Worm (Caenorhabditis elegans): Measurements from ENCODE around the gene dre-1.
A peak's percentile ranks its signal among the peaks of the same experiment; 100 is the strongest.

Gene dre-1

DNA sequence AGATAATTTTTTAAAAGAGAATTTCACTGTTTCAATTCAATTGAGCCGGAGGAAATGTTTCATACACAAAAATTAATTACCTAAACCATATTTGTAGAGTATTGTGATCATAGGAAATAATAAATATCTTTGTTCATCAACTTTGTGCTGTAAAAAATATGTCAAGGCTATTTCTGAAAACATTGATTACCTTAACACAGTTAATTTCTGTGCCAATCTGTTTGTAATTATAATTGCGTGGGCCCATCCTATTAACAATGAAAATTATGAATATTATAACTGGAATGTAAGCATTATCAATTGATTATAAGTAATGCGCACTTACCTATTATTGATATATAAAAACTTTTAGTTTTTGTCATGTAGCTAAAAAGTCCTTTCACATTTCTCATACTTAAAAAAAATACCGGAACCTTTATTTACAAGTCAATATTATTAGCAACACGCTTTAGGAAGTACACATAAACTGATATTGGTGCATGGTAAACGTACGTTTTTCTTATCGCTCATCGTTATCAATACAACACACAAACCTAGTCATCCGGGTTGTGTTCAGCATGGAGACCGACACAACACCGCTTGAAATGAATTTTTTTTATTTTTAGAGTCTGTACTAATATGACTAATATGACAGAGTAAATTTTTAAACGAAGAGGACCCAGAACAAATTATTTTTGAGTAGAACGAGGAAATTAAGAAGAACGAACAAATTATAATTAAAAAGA is 29.3 kb upstream of the dre-1 start, which contains the start of gene fut-2:
TSS of gene fut-2 (minus strand) at position 485 of the 725 bp plus-strand sequence.
- TF ChIP-seq crh-2 (tag; optimal IDR thresholded peaks at IDR 0.05) (peak; percentile 3), aly-2 (tag; optimal IDR thresholded peaks at IDR 0.05) (no peak), fos-1 (tag; optimal IDR thresholded peaks at IDR 0.05) (peak; percentile 98)

DNA sequence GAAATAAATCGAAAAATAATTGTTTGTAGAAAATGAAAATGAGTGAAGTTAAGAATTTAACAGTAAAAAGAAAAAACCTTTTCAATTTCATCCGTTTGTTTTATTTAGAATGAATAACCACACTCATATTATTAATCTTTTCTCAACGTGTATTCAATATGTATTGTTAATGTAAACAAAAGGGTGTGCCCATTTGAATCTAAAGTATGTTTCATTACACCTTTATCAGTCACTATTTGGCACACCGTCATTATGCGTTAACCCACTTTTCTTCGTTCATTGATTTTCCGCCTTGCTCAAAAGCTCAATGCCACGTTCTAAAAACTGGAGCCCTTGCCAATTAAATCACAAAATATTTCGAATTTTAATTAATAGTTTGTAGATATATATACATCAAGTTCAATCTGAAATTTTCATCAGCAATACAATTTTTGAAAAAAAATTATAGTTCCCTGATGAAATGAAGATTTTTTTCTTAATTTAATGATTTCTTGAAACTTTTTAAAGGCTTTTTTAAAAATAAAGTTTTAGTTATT is 19.6 kb upstream of the dre-1 start, which contains the start of gene K04A8.1:
TSS of gene K04A8.1 (plus strand) at position 486 of the 536 bp plus-strand sequence.
- TF ChIP-seq fos-1 (tag; optimal IDR thresholded peaks at IDR 0.05) (peak; percentile 59), crh-2 (tag; optimal IDR thresholded peaks at IDR 0.05) (peak; percentile 15), mdl-1 (tag; optimal IDR thresholded peaks at IDR 0.05) (no peak)

DNA sequence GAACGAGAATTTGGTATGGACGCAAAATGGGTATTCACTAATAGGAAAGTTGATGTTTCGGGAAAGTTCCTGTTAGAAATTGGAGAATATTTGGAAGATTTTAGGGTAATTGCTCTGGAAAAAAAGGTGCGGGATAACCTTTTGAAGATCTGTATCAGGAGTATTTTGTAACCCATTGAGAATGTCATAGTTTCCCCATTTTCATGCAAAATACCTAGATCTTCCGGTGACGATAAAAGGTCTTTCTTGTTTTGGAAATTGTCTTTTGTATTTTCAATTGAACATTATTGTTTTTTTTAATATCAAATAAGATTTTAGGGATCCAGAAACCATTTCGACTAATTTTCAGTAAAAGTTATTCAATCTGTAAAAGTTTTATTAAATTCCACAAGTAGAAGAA is 15.3 kb upstream of the dre-1 start, which contains the start of gene spp-19:
TSS of gene spp-19 (minus strand) at position 101 of the 400 bp plus-strand sequence.
- TF ChIP-seq zag-1 (tag; optimal IDR thresholded peaks at IDR 0.05) = no peak
- TF ChIP-seq sma-9 (GFP tag; optimal IDR thresholded peaks at IDR 0.05) = no peak
- no peak for TF ChIP-seq sma-9 (tag; optimal IDR thresholded peaks at IDR 0.05)

DNA sequence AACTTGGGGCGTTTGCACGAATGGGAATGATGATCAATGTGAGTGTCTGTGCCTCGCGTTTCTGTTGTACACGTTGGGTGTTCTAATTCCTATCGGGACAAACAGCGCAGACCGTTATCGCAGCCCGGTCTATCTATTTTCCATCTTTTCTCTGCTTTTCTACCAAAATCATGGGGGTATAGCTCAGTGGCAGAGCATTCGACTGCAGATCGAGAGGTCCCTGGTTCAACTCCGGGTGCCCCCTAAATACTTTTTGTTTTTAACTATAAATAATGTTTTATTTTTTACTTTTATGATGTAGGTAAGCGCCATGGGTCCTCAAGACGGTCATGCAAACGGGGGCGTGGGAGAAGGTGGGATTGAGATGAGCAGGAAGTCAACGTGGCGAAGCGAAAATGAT is 13.3 kb upstream of the dre-1 start:
- TF ChIP-seq sma-9 (GFP tag; optimal IDR thresholded peaks at IDR 0.05) (peak; percentile 4), sma-9 (tag; optimal IDR thresholded peaks at IDR 0.05) (no peak), nhr-21 (tag; optimal IDR thresholded peaks at IDR 0.05) (no peak), unc-55 (GFP tag; optimal IDR thresholded peaks at IDR 0.05) (no peak), gmeb-1 (tag; optimal IDR thresholded peaks at IDR 0.05) (no peak), elt-3 (tag; optimal IDR thresholded peaks at IDR 0.05) (no peak), ama-1 (optimal IDR thresholded peaks at IDR 0.05) (no peak), sma-3 (GFP tag; optimal IDR thresholded peaks at IDR 0.05) (peak; percentile 7), ZK546.5 (tag; optimal IDR thresholded peaks at IDR 0.05) (no peak), C34F6.9 (tag; optimal IDR thresholded peaks at IDR 0.05) (no peak), egl-27 (tag; optimal IDR thresholded peaks at IDR 0.05) (no peak)

DNA sequence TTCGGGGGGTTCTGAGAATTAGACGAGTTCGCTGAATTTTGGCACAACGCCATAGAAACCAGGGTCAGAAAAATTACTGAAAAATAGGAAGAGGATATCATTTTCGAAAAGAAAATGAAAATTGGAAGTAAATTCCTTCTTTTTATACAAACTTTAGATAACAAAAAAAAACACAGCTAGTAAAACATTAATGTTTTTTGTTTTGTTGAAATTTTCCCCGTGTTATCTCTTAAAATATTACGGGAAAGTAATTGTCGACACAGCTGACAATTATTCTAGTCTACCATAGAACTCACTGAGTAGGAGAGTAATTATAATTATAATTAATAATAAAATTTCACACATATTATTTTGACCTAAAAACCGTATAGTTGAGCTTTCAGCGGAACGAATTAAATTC is 12.8 kb upstream of the dre-1 start, which contains the start of gene spp-26:
TSS of gene spp-26 (minus strand) at position 101 of the 400 bp plus-strand sequence.
- TF ChIP-seq nhr-25 (tag; optimal IDR thresholded peaks at IDR 0.05) = no peak
- TF ChIP-seq alr-1 (tag; optimal IDR thresholded peaks at IDR 0.05) = no peak
- TF ChIP-seq nhr-77 (tag; optimal IDR thresholded peaks at IDR 0.05) = no peak
- TF ChIP-seq ceh-82 (tag; optimal IDR thresholded peaks at IDR 0.05) = no peak
- no peak for TF ChIP-seq ama-1 (optimal IDR thresholded peaks at IDR 0.05)
- no peak for TF ChIP-seq unc-55 (GFP tag; optimal IDR thresholded peaks at IDR 0.05)
- TF ChIP-seq nhr-21 (tag; optimal IDR thresholded peaks at IDR 0.05) = no peak
- no peak for TF ChIP-seq nhr-23 (tag; optimal IDR thresholded peaks at IDR 0.05)
- no peak for TF ChIP-seq elt-3 (tag; optimal IDR thresholded peaks at IDR 0.05)
- no peak for TF ChIP-seq lin-13 (GFP tag; optimal IDR thresholded peaks at IDR 0.05)
- TF ChIP-seq lin-11 (tag; optimal IDR thresholded peaks at IDR 0.05) = no peak
- TF ChIP-seq peb-1 (tag; optimal IDR thresholded peaks at IDR 0.05) = no peak
- no peak for TF ChIP-seq crh-2 (tag; optimal IDR thresholded peaks at IDR 0.05)

DNA sequence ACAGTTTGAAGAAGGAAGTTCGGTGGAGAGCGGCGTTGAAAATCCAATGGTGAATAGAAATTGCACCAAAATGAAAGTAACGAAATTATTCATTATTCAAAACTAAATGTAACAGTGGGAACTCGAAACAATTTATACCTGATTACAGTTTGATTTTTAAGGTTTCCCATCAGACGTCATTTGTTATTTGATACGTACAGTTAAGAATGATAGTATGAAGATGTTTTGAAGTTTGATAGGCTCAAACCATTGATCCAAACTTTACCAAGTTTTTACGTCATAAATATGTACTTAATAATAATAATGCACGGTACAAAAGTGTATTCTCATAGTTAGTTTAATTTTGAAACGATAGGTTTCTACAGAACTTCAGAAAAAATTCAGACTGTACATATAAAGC is 11.8 kb upstream of the dre-1 start, which contains the start of gene spp-20:
TSS of gene spp-20 (minus strand) at position 101 of the 400 bp plus-strand sequence.
- TF ChIP-seq crh-2 (tag; optimal IDR thresholded peaks at IDR 0.05) (no peak), ceh-16 (tag; optimal IDR thresholded peaks at IDR 0.05) (no peak), elt-3 (tag; optimal IDR thresholded peaks at IDR 0.05) (no peak)

DNA sequence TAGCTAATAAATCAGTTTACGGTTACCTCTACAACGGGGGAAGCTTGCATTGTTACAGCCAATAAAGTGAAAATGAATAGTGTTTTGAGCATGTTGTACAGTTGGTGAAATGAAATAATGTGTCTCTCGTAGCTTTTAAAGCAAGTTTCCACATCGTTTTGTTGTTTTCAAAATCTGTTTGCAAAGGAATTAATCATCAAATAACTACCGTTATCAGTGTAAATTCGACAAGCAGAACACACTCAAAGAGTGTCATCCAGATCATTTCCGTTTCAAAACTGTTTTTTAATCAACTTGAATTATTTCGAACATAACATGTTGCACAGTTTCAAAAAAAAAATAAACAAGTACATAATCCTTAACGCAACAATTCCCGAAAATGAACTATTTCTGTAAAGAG is 10.7 kb upstream of the dre-1 start, which contains the start of gene spp-27:
TSS of gene spp-27 (minus strand) at position 101 of the 400 bp plus-strand sequence.
- TF ChIP-seq F13H6.1 (tag; optimal IDR thresholded peaks at IDR 0.05) (no peak), ztf-4 (tag; optimal IDR thresholded peaks at IDR 0.05) (no peak)

DNA sequence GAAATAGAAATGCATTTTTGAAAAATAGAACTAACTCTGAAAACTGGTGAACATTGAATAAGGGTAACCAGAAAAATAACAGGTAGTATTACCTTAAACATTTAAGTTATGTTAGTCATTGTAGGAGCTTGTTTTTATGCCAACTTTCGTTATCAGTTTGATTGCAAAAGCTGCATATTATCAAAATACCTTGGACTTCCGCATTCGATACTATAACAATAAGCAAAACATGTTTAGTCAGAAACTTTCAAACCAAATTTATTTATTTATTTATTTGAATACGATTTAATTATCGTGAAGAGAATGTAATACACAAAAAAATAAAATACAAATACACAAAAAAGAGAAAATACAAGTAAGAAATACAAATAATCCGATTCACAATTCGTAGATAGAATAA is 8.0 kb upstream of the dre-1 start, which contains the start of gene K04A8.19:
TSS of gene K04A8.19 (minus strand) at position 101 of the 400 bp plus-strand sequence.
- TF ChIP-seq mbf-1 (tag; optimal IDR thresholded peaks at IDR 0.05) = no peak
- no peak for TF ChIP-seq elt-3 (tag; optimal IDR thresholded peaks at IDR 0.05)
- TF ChIP-seq unc-39 (tag; optimal IDR thresholded peaks at IDR 0.05) = no peak
- TF ChIP-seq unc-55 (GFP tag; optimal IDR thresholded peaks at IDR 0.05) = no peak
- TF ChIP-seq nhr-12 (tag; optimal IDR thresholded peaks at IDR 0.05) = no peak
- TF ChIP-seq elt-1 (tag; optimal IDR thresholded peaks at IDR 0.05) = no peak
- TF ChIP-seq crh-2 (tag; optimal IDR thresholded peaks at IDR 0.05) = no peak
- no peak for TF ChIP-seq gmeb-1 (tag; optimal IDR thresholded peaks at IDR 0.05)
- no peak for TF ChIP-seq lin-39 (tag; optimal IDR thresholded peaks at IDR 0.05)
- TF ChIP-seq unc-62 (GFP tag; optimal IDR thresholded peaks at IDR 0.05) = no peak
- TF ChIP-seq mab-5 (tag; optimal IDR thresholded peaks at IDR 0.05) = no peak
- no peak for TF ChIP-seq peb-1 (tag; optimal IDR thresholded peaks at IDR 0.05)
- TF ChIP-seq ama-1 (optimal IDR thresholded peaks at IDR 0.05) = no peak
- no peak for TF ChIP-seq lin-11 (tag; optimal IDR thresholded peaks at IDR 0.05)
- no peak for TF ChIP-seq C34F6.9 (tag; optimal IDR thresholded peaks at IDR 0.05)
- TF ChIP-seq aly-2 (tag; optimal IDR thresholded peaks at IDR 0.05) = no peak
- no peak for TF ChIP-seq sma-3 (GFP tag; optimal IDR thresholded peaks at IDR 0.05)
- TF ChIP-seq dmd-4 (tag; optimal IDR thresholded peaks at IDR 0.05) = no peak
